Worm (Caenorhabditis elegans): ENCODE data around the gene sre-3.
"Not testable (repeated sequence)": the region's sequence is repeated elsewhere in the genome, so short reads cannot be mapped to it uniquely, and the experiment has no call there.

- TF ChIP-seq ceh-31 (tag; optimal IDR thresholded peaks at IDR 0.05); ttx-3 (tag; optimal IDR thresholded peaks at IDR 0.05); ama-1 (optimal IDR thresholded peaks at IDR 0.05); ceh-24 (tag; optimal IDR thresholded peaks at IDR 0.05); tbx-2 (tag; optimal IDR thresholded peaks at IDR 0.05): not testable (repeated sequence)
Observed at ce11 chrII:7370195-7370594, 15.3 kb upstream of the sre-3 start, which contains the start of gene F43E2.11.

Data from whole organism, late embryonic.